Worm (Caenorhabditis elegans) whole organism, midembryonic: ENCODE data around the gene mes-6.

Experiments
- T22C8.4 ChIP-seq: fragments of 200-800 bp; sonication (Bioruptor generic); IDR thresholded peaks from 2 replicates; pipeline ENCODE4 v1.3.6; 2022; ENCODE audit warnings: missing genetic modification characterization, missing compliant biosample characterization
- cog-1 ChIP-seq: sonication (generic microtip); optimal IDR thresholded peaks from 2 replicates; lab custom pipeline; 2016; ENCODE audit warnings: missing genetic modification characterization, missing compliant biosample characterization
- flt-1 ChIP-seq: fragments of 200-800 bp; sonication (Bioruptor generic); IDR thresholded peaks from 2 replicates; pipeline ENCODE4 v1.3.6; 2022; ENCODE audit warnings: missing genetic modification characterization, missing compliant biosample characterization
- klf-2 ChIP-seq: fragments of 200-800 bp; sonication (Bioruptor generic); conservative IDR thresholded peaks from 2 replicates; pipeline ENCODE4 v1.3.6; 2022; ENCODE audit warnings: missing genetic modification reagents, missing genetic modification characterization, missing compliant biosample characterization
- med-1 ChIP-seq: sonication (generic microtip); optimal IDR thresholded peaks from 2 replicates; lab custom pipeline; 2017; ENCODE audit warnings: missing genetic modification characterization, mild to moderate bottlenecking, missing compliant biosample characterization, antibody characterized with exemption, missing genetic modification reagents; ENCODE audit not compliant: insufficient read depth
- ref-1 ChIP-seq: fragments of 200-800 bp; sonication (Bioruptor generic); conservative IDR thresholded peaks from 2 replicates; pipeline ENCODE4 v1.3.6; 2022; ENCODE audit warnings: missing genetic modification reagents, missing genetic modification characterization, missing compliant biosample characterization
- tab-1 ChIP-seq: fragments of 200-800 bp; sonication (Bioruptor generic); IDR thresholded peaks from 2 replicates; pipeline ENCODE4 v1.3.6; 2022; ENCODE audit warnings: missing genetic modification characterization, missing compliant biosample characterization
- ztf-23 ChIP-seq: fragments of 200-800 bp; sonication (Bioruptor generic); IDR thresholded peaks from 2 replicates; pipeline ENCODE4 v1.3.6; 2022; ENCODE audit warnings: missing genetic modification reagents, missing genetic modification characterization, missing compliant biosample characterization
- ztf-29 ChIP-seq: fragments of 200-800 bp; sonication (Bioruptor generic); IDR thresholded peaks from 2 replicates; pipeline ENCODE4 v1.3.6; 2022; ENCODE audit warnings: missing genetic modification reagents, missing genetic modification characterization, missing compliant biosample characterization

Gene mes-6

DNA sequence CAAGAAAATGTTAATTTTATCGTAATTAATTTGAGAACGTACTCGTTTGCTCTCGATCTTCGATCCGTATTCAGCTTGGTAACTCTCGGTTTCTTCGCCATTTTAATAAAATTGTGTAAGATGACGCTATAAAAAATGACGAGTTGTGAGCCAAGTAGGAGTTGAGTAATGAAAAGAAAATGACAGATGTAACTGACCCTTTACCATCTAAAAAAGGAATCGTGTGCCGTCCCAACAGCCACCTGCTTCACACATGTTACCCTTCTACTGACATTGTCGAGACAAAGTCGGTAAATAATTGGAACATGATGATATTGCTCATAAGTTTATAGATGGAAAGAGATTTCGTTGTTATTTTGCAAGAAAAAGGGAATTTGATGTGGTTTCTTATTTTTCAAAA, 31.7 kb upstream of the mes-6 start, which contains the start of gene hlh-12:
Gene hlh-12 (minus strand): TSS at position 101 of the 400 bp plus-strand sequence.
- TF ChIP-seq ztf-29 (GFP tag; lab: Robert Waterston, UW) (no peak), klf-2 (GFP tag; lab: Robert Waterston, UW) (no peak), ztf-23 (GFP tag; lab: Robert Waterston, UW) (no peak), cog-1 (tag; lab: Kevin White, UChicago) (no peak), tab-1 (GFP tag; lab: Robert Waterston, UW) (no peak), med-1 (GFP tag; lab: Kevin White, UChicago) (no peak), ref-1 (GFP tag; lab: Robert Waterston, UW) (no peak), T22C8.4 (GFP tag; lab: Robert Waterston, UW) (no peak), flt-1 (no peak)

- no peak for TF ChIP-seq ref-1 (GFP tag; lab: Robert Waterston, UW)
- TF ChIP-seq med-1 (GFP tag; lab: Kevin White, UChicago): no peak
- no peak for TF ChIP-seq T22C8.4 (GFP tag; lab: Robert Waterston, UW)
- TF ChIP-seq cog-1 (tag; lab: Kevin White, UChicago): no peak
- TF ChIP-seq flt-1: no peak
- no peak for TF ChIP-seq klf-2 (GFP tag; lab: Robert Waterston, UW)
- TF ChIP-seq ztf-29 (GFP tag; lab: Robert Waterston, UW): no peak
- TF ChIP-seq tab-1 (GFP tag; lab: Robert Waterston, UW): no peak
- no peak for TF ChIP-seq ztf-23 (GFP tag; lab: Robert Waterston, UW)
These were observed 29.8 kb upstream of the mes-6 start, which contains the start of gene spp-8 for ce11 chrIV:8481308-8481707. TSS of gene spp-8 (plus strand) at chrIV:8481664.

DNA sequence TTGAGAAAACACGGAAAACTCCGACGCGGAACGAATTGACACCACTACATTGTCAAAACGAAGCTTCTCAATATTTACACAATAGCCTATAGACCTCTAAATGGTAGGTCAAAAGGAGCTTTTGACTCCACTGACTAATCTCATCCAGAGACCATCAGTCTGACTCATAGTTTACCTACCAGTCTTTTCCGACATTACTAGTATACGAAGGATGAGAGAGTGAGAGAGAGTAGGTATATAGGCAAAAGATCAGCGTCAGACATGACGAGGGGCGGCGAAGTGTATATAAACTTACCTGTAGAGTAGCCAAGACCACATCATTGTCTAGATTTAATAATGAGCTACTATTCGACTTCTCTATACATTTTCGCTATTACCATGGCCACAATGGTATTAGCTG, 23.9 kb upstream of the mes-6 start, which contains the start of gene srlf-3:
Gene srlf-3 (plus strand): TSS at position 301 of the 400 bp plus-strand sequence.
- TF ChIP-seq cog-1 (tag; lab: Kevin White, UChicago) (no peak), klf-2 (GFP tag; lab: Robert Waterston, UW) (no peak), flt-1 (no peak), tab-1 (GFP tag; lab: Robert Waterston, UW) (no peak), ref-1 (GFP tag; lab: Robert Waterston, UW) (no peak), ztf-23 (GFP tag; lab: Robert Waterston, UW) (no peak), ztf-29 (GFP tag; lab: Robert Waterston, UW) (no peak), med-1 (GFP tag; lab: Kevin White, UChicago) (no peak), T22C8.4 (GFP tag; lab: Robert Waterston, UW) (no peak)

DNA sequence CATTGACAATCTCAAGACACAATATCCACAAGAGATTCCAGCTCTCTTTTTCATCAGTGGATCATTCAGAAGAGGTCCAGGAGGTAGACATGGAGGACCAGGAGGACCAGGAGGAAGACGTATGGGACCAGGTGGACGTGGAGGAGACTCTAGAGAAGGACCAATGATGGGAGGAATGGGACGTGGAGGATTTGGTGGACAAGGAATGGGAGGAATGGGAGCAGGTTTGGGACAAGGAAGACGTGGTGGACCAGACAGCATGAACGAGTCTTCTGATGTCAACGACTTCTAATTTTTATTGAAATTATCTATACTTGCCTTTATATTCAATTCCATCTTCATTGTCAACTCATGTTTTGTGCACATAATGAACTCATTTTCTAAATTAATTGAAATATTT, 23.0 kb upstream of the mes-6 start:
- TF ChIP-seq tab-1 (GFP tag; lab: Robert Waterston, UW) (no peak), ztf-29 (GFP tag; lab: Robert Waterston, UW) (no peak), ref-1 (GFP tag; lab: Robert Waterston, UW) (no peak), klf-2 (GFP tag; lab: Robert Waterston, UW) (no peak), cog-1 (tag; lab: Kevin White, UChicago) (no peak), flt-1 (no peak)

- TF ChIP-seq flt-1: no peak
- no peak for TF ChIP-seq ztf-29 (GFP tag; lab: Robert Waterston, UW)
- no peak for TF ChIP-seq cog-1 (tag; lab: Kevin White, UChicago)
- TF ChIP-seq med-1 (GFP tag; lab: Kevin White, UChicago): no peak
- TF ChIP-seq tab-1 (GFP tag; lab: Robert Waterston, UW): no peak
- TF ChIP-seq T22C8.4 (GFP tag; lab: Robert Waterston, UW): no peak
- no peak for TF ChIP-seq klf-2 (GFP tag; lab: Robert Waterston, UW)
- no peak for TF ChIP-seq ref-1 (GFP tag; lab: Robert Waterston, UW)
- no peak for TF ChIP-seq ztf-23 (GFP tag; lab: Robert Waterston, UW)
These were observed 21.2 kb upstream of the mes-6 start, which contains the start of gene srlf-2 for ce11 chrIV:8489915-8490314. TSS of gene srlf-2 (plus strand) at chrIV:8490215.

- TF ChIP-seq med-1 (GFP tag; lab: Kevin White, UChicago) (no peak), cog-1 (tag; lab: Kevin White, UChicago) (no peak), ztf-29 (GFP tag; lab: Robert Waterston, UW) (no peak)
These were observed 18.8 kb upstream of the mes-6 start, which contains the start of gene sru-7 for ce11 chrIV:8492242-8492641. TSS of gene sru-7 (plus strand) at chrIV:8492542.

DNA sequence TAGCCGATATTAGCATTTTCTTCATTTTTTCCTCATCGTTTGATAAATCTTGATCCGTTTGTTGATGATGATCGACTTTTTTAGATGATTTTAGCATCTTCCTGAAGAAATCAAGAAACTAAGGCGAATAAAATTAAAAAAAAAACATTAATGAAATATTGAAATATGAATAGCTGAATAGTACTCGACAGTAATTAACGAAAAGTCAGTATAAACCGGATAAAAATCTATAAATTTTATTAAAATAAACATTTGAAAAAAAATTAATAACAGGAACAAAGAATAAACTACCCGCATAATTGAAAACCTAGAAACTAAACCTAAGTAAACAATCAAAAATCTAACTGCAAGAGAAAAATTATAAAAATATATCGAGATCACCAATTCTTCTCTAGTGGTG, 14.8 kb upstream of the mes-6 start, which contains the start of gene C28C12.12:
Gene C28C12.12 (minus strand): TSS at position 101 of the 400 bp plus-strand sequence.
- TF ChIP-seq flt-1 (no peak), cog-1 (tag; lab: Kevin White, UChicago) (no peak), klf-2 (GFP tag; lab: Robert Waterston, UW) (no peak), med-1 (GFP tag; lab: Kevin White, UChicago) (no peak)

ce11 chrIV:8498773-8499360, 12.2 kb upstream of the mes-6 start, which contains the start of the genes acdh-13 and mesp-1:
TSS of gene acdh-13 (minus strand) at chrIV:8498823.
TSS of gene mesp-1 (plus strand) at chrIV:8499310.
- no peak for TF ChIP-seq ref-1 (GFP tag; lab: Robert Waterston, UW)
- TF ChIP-seq ztf-23 (GFP tag; lab: Robert Waterston, UW): no peak
- TF ChIP-seq med-1 (GFP tag; lab: Kevin White, UChicago): no peak
- TF ChIP-seq ztf-29 (GFP tag; lab: Robert Waterston, UW): no peak
- TF ChIP-seq klf-2 (GFP tag; lab: Robert Waterston, UW): no peak
- no peak for TF ChIP-seq T22C8.4 (GFP tag; lab: Robert Waterston, UW)
- no peak for TF ChIP-seq flt-1
- no peak for TF ChIP-seq cog-1 (tag; lab: Kevin White, UChicago)
- no peak for TF ChIP-seq tab-1 (GFP tag; lab: Robert Waterston, UW)

ce11 chrIV:8499956-8500355, 11.1 kb upstream of the mes-6 start:
- TF ChIP-seq cog-1 (tag; lab: Kevin White, UChicago) (no peak), med-1 (GFP tag; lab: Kevin White, UChicago) (no peak), ref-1 (GFP tag; lab: Robert Waterston, UW) (no peak), T22C8.4 (GFP tag; lab: Robert Waterston, UW) (no peak), flt-1 (no peak), tab-1 (GFP tag; lab: Robert Waterston, UW) (no peak), klf-2 (GFP tag; lab: Robert Waterston, UW) (no peak), ztf-23 (GFP tag; lab: Robert Waterston, UW) (no peak), ztf-29 (GFP tag; lab: Robert Waterston, UW) (no peak)
